Worm (Caenorhabditis elegans) whole organism, young adult: ENCODE data around the gene F45F2.9.

ENCODE experiments used
- ceh-79 ChIP-seq: sonication (generic microtip); optimal IDR thresholded peaks from 2 replicates; lab custom pipeline; 2017; ENCODE audit warnings: mild to moderate bottlenecking, missing genetic modification characterization, missing compliant biosample characterization
- snpc-1.3 ChIP-seq: sonication (generic microtip); optimal IDR thresholded peaks from 2 replicates; lab custom pipeline; 2017; ENCODE audit warnings: missing genetic modification characterization, mild to moderate bottlenecking, missing compliant biosample characterization, antibody characterized with exemption, moderate library complexity, missing genotype, missing genetic modification reagents; ENCODE audit not compliant: insufficient read depth

ce11 chrV:8555955-8556354 lies 42.7 kb upstream of the F45F2.9 start:
- TF ChIP-seq ceh-79 (tag; lab: Kevin White, UChicago) (no peak), snpc-1.3 (tag; lab: Kevin White, UChicago) (no peak)
